Worm (Caenorhabditis elegans) whole organism, L4 larva: Measurements from ENCODE around the gene tsp-2.

Source experiments
- F44E2.7 ChIP-seq: fragments of 200-800 bp; sonication (Bioruptor generic); IDR thresholded peaks from 2 replicates; pipeline ENCODE4 v2.1.2; 2022; ENCODE audit warnings: missing genetic modification characterization, missing compliant biosample characterization
- R02D3.7 ChIP-seq: fragments of 150-350 bp; sonication (generic microtip); optimal IDR thresholded peaks from 3 replicates; lab custom pipeline; 2014; ENCODE audit warnings: missing biosample characterization, missing genetic modification characterization
- ZK337.2 ChIP-seq: fragments of 200-800 bp; sonication (Bioruptor generic); IDR thresholded peaks from 2 replicates; pipeline ENCODE4 v1.3.6; 2022; ENCODE audit warnings: missing genetic modification reagents, missing genetic modification characterization, missing compliant biosample characterization
- aha-1 ChIP-seq: fragments of 150-350 bp; peaks from one replicate; lab custom pipeline; 2014; ENCODE audit warnings: missing biosample characterization, missing genetic modification characterization
- arid-1 ChIP-seq: fragments of 200-800 bp; sonication (Bioruptor generic); conservative IDR thresholded peaks from 2 replicates; pipeline ENCODE4 v1.3.6; 2022; ENCODE audit warnings: missing genetic modification reagents, missing genetic modification characterization, missing compliant biosample characterization
- ceh-20 ChIP-seq: fragments of 200-800 bp; sonication (Bioruptor generic); IDR thresholded peaks from 2 replicates; pipeline ENCODE4 v1.3.6; 2022; ENCODE audit warnings: missing genetic modification reagents, missing genetic modification characterization, missing compliant biosample characterization
- ceh-28 ChIP-seq: fragments of 150-350 bp; optimal IDR thresholded peaks from 2 replicates; lab custom pipeline; 2014; ENCODE audit warnings: missing biosample characterization, missing genetic modification reagents, missing genetic modification characterization
- ceh-44 ChIP-seq: fragments of 200-800 bp; sonication (Bioruptor generic); IDR thresholded peaks from 2 replicates; pipeline ENCODE4 v1.3.6; 2022; ENCODE audit warnings: missing genetic modification reagents, missing genetic modification characterization, missing compliant biosample characterization
- ceh-62 ChIP-seq: sonication (generic microtip); optimal IDR thresholded peaks from 2 replicates; lab custom pipeline; 2017; ENCODE audit warnings: missing biosample characterization, missing genetic modification characterization
- ctbp-1 ChIP-seq: fragments of 200-800 bp; sonication (Bioruptor generic); IDR thresholded peaks from 2 replicates; pipeline ENCODE4 v1.3.6; 2022; ENCODE audit warnings: missing genetic modification reagents, missing genetic modification characterization, missing compliant biosample characterization
- daf-16 ChIP-seq, 3 experiments: sonication (generic microtip); optimal IDR thresholded peaks; 2 replicates each; lab custom pipeline; 2016 to 2017; ENCODE audit warnings: missing genetic modification characterization in 3 of 3, missing genetic modification reagents in 3 of 3, mild to moderate bottlenecking in 2 of 3, missing compliant biosample characterization in 2 of 3, missing biosample characterization in 1 of 3, moderate library complexity in 1 of 3
- daf-8 ChIP-seq: fragments of 200-800 bp; sonication (Bioruptor generic); IDR thresholded peaks from 2 replicates; pipeline ENCODE4 v1.3.6; 2022; ENCODE audit warnings: missing genetic modification characterization, missing compliant biosample characterization
- dmd-6 ChIP-seq: fragments of 200-800 bp; sonication (Bioruptor generic); IDR thresholded peaks from 2 replicates; pipeline ENCODE4 v1.3.6; 2022; ENCODE audit warnings: missing genetic modification reagents, missing genetic modification characterization, missing compliant biosample characterization
- dpl-1 ChIP-seq: fragments of 150-350 bp; optimal IDR thresholded peaks from 2 replicates; lab custom pipeline; 2014; ENCODE audit warnings: missing biosample characterization, missing genetic modification reagents, missing genetic modification characterization
- fkh-10 ChIP-seq: fragments of 150-350 bp; optimal IDR thresholded peaks from 2 replicates; lab custom pipeline; 2014; ENCODE audit warnings: missing biosample characterization, missing genetic modification reagents, missing genetic modification characterization
- fos-1 ChIP-seq: fragments of 150-350 bp; optimal IDR thresholded peaks from 2 replicates; lab custom pipeline; 2014; ENCODE audit warnings: missing biosample characterization, missing genetic modification characterization
- hif-1 ChIP-seq, 2 experiments: sonication (generic microtip); optimal IDR thresholded peaks; 2 replicates each; lab custom pipeline; 2016 to 2017; ENCODE audit warnings: missing compliant biosample characterization in 2 of 2, missing genetic modification characterization in 2 of 2, missing genetic modification reagents in 2 of 2, missing genotype in 2 of 2, mild to moderate bottlenecking in 1 of 2
- hlh-30 ChIP-seq: sonication (generic microtip); optimal IDR thresholded peaks from 2 replicates; lab custom pipeline; 2017; ENCODE audit warnings: antibody characterized with exemption, mild to moderate bottlenecking, missing genetic modification characterization, missing compliant biosample characterization; ENCODE audit not compliant: insufficient read depth
- lim-7 ChIP-seq: fragments of 200-800 bp; sonication (Bioruptor generic); IDR thresholded peaks from 2 replicates; pipeline ENCODE4 v1.3.6; 2022; ENCODE audit warnings: missing genetic modification characterization, missing compliant biosample characterization
- lin-1 ChIP-seq: fragments of 200-800 bp; sonication (Bioruptor generic); IDR thresholded peaks from 2 replicates; pipeline ENCODE4 v1.3.6; 2022; ENCODE audit warnings: missing genetic modification reagents, missing genetic modification characterization, missing compliant biosample characterization
- lin-13 ChIP-seq: fragments of 150-350 bp; optimal IDR thresholded peaks from 2 replicates; lab custom pipeline; 2014; ENCODE audit warnings: missing biosample characterization, missing genetic modification reagents, missing genetic modification characterization
- lin-39 ChIP-seq: fragments of 150-350 bp; optimal IDR thresholded peaks from 2 replicates; lab custom pipeline; 2014; ENCODE audit warnings: missing biosample characterization, missing genetic modification reagents, missing genetic modification characterization
- lsy-2 ChIP-seq, 2 experiments: fragments of 150-350 bp in 1 of 2; sonication (generic microtip) in 1 of 2; optimal IDR thresholded peaks; 2 replicates each; lab custom pipeline; 2014 to 2017; ENCODE audit warnings: missing biosample characterization in 2 of 2, missing genetic modification characterization in 2 of 2
- nhr-102 ChIP-seq: sonication (generic microtip); optimal IDR thresholded peaks from 2 replicates; lab custom pipeline; 2016; ENCODE audit warnings: mild to moderate bottlenecking, missing genetic modification characterization, moderate library complexity, missing compliant biosample characterization
- nhr-11 ChIP-seq: fragments of 150-350 bp; optimal IDR thresholded peaks from 2 replicates; lab custom pipeline; 2014; ENCODE audit warnings: missing biosample characterization, missing genetic modification characterization
- nhr-237 ChIP-seq: sonication (generic microtip); optimal IDR thresholded peaks from 2 replicates; lab custom pipeline; 2017; ENCODE audit warnings: missing biosample characterization, missing genetic modification characterization
- nhr-42 ChIP-seq: fragments of 200-800 bp; sonication (Bioruptor generic); IDR thresholded peaks from 2 replicates; pipeline ENCODE4 v1.3.6; 2022; ENCODE audit warnings: missing genetic modification characterization, missing compliant biosample characterization
- pqm-1 ChIP-seq: sonication (generic microtip); optimal IDR thresholded peaks from 2 replicates; lab custom pipeline; 2017; ENCODE audit warnings: missing biosample characterization, missing genetic modification characterization
- rbr-2 ChIP-seq: sonication (generic microtip); optimal IDR thresholded peaks from 2 replicates; lab custom pipeline; 2016; ENCODE audit warnings: missing genotype, missing genetic modification characterization, missing compliant biosample characterization
- saeg-2 ChIP-seq: fragments of 200-800 bp; sonication (Bioruptor generic); IDR thresholded peaks from 2 replicates; pipeline ENCODE4 v1.3.6; 2022; ENCODE audit warnings: missing genetic modification reagents, missing genetic modification characterization, missing compliant biosample characterization
- sdz-12 ChIP-seq: fragments of 200-800 bp; sonication (Bioruptor generic); optimal IDR thresholded peaks from 2 replicates; lab custom pipeline; 2018; ENCODE audit warnings: mild to moderate bottlenecking, missing genetic modification characterization, missing compliant biosample characterization
- spr-1 ChIP-seq: sonication (generic microtip); optimal IDR thresholded peaks from 2 replicates; lab custom pipeline; 2016; ENCODE audit warnings: mild to moderate bottlenecking, missing genetic modification characterization, missing compliant biosample characterization
- spr-3 ChIP-seq: fragments of 200-800 bp; sonication (Bioruptor generic); optimal IDR thresholded peaks from 2 replicates; lab custom pipeline; 2018; ENCODE audit warnings: mild to moderate bottlenecking, missing genetic modification characterization, missing compliant biosample characterization
- unc-130 ChIP-seq: sonication (generic microtip); optimal IDR thresholded peaks from 2 replicates; lab custom pipeline; 2016; ENCODE audit warnings: missing genetic modification reagents, missing genetic modification characterization, missing compliant biosample characterization
- unc-39 ChIP-seq: sonication (generic microtip); optimal IDR thresholded peaks from 2 replicates; lab custom pipeline; 2017; ENCODE audit warnings: missing biosample characterization, missing genetic modification characterization
- unc-62 ChIP-seq, 3 experiments: fragments of 150-350 bp in 1 of 3; sonication (generic microtip); optimal IDR thresholded peaks in 2 of 3; peaks in 1 of 3; 1 replicate in 1 of 3; 2 replicates in 2 of 3; lab custom pipeline; 2014 to 2017; ENCODE audit warnings: missing biosample characterization in 3 of 3, missing genetic modification characterization in 3 of 3, missing genetic modification reagents in 3 of 3, missing genotype in 1 of 3
- vab-7 ChIP-seq: fragments of 200-800 bp; sonication (Bioruptor generic); IDR thresholded peaks from 2 replicates; pipeline ENCODE4 v1.3.6; 2022; ENCODE audit warnings: missing genetic modification reagents, missing genetic modification characterization, missing compliant biosample characterization
- zag-1 ChIP-seq: fragments of 150-350 bp; optimal IDR thresholded peaks from 2 replicates; lab custom pipeline; 2014; ENCODE audit warnings: missing biosample characterization, missing genetic modification characterization

tsp-2 gene

DNA sequence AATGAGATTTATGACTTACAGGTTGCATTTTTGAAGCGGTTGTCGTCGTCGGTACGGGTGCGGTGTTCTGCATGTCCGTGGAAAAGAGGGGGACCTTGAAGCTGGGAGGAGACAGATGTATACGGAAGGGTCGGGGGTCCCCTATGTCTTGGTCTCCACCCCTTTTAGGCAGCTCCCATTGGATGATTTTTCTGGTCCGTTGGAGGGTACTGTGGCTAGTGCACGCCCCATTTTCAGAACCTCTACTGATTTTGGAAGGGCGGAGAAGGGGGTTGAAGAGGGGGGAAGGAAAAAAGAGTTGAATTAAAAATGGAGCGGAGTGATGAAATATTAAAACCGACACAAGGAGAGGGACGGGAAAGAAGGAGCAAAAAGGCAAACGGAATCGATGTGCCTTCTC lies 21.5 kb downstream of the tsp-2 start, which contains the start of gene unc-86:
Gene unc-86, minus strand, starts transcription at position 113 of the 400 bp plus-strand sequence.
- no peak for TF ChIP-seq spr-1 (tag; lab: Kevin White, UChicago)
- peak; percentile 2 for TF ChIP-seq aha-1 (tag; lab: Kevin White, UChicago)

DNA sequence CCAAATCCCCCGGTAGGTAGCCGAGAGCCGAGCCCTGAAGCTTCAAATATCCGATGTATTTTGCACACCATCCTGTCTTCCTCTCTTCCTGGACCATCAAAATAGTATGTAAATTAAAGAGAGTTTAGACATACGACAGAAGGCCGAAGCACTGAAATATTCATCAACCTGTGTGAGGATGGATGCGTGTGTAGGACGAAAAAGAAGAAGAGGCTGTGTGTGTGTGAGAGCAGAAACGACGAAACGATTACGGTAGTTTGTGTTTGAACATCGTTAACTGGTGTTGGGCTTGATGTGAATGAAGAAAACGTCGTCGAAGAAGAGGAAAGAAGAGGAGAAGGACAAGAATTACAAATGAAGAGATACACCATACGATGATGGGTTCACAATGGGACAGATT lies 26.2 kb downstream of the tsp-2 start:
- TF ChIP-seq lin-13 (GFP tag; lab: Kevin White, UChicago), result no peak
- peak in 1 of 2 experiments; percentile 59 for TF ChIP-seq unc-62 (GFP tag; optimal IDR thresholded peaks at IDR 0.05 in 1 of 2; lab: Kevin White, UChicago)
- no peak for TF ChIP-seq unc-62 (tag; optimal IDR thresholded peaks at IDR 0.05; lab: Kevin White, UChicago)
- no peak for TF ChIP-seq sdz-12
- peak; percentile 29 for TF ChIP-seq aha-1 (tag; lab: Kevin White, UChicago)
- no peak for TF ChIP-seq spr-3 (GFP tag; lab: Kevin White, UChicago)

ce11 chrIII:8209775-8210174 lies 28.0 kb downstream of the tsp-2 start, which contains the start of gene C30A5.10:
Gene C30A5.10 (minus strand): TSS chrIII:8209875.
- TF ChIP-seq nhr-42 (GFP tag; lab: Robert Waterston, UW) (no peak), unc-62 (GFP tag; optimal IDR thresholded peaks at IDR 0.05 in 1 of 2; lab: Kevin White, UChicago) (peak in 1 of 2 experiments; percentile 16), unc-62 (tag; optimal IDR thresholded peaks at IDR 0.05; lab: Kevin White, UChicago) (no peak)
- TF ChIP-seq, all 104 proteins: peak for 1

DNA sequence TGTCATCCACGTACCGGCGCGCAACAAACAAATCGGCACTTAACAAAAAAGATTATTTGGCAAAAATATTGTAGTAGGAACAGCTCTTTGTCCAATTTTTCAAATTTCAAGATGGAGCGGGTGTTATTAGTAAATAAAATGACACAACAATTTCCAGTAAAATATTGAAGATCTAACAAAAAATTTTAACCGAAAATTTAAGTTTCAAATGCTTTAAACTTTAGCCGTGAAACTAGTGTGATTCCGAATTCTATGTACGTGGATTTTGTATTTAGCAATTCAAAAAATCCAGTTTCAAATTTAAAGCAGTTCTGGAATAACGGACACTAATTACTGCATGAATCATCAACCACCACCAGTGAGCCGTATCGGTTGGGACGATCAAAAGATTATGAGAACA lies 35.0 kb downstream of the tsp-2 start, which contains the start of gene snb-5:
Gene snb-5, plus strand, starts transcription at position 301 of the 400 bp plus-strand sequence.
- TF ChIP-seq spr-1 (tag; lab: Kevin White, UChicago) (no peak), nhr-237 (tag; lab: Kevin White, UChicago) (no peak), R02D3.7 (tag; lab: Kevin White, UChicago) (no peak), pqm-1 (tag; lab: Kevin White, UChicago) (no peak), rbr-2 (tag; lab: Kevin White, UChicago) (no peak), unc-39 (tag; lab: Kevin White, UChicago) (no peak), ceh-62 (tag; lab: Kevin White, UChicago) (no peak), ZK337.2 (GFP tag; lab: Robert Waterston, UW) (no peak), lin-1 (GFP tag; lab: Robert Waterston, UW) (no peak)

ce11 chrIII:8201760-8202159 lies 36.0 kb downstream of the tsp-2 start:
- TF ChIP-seq hlh-30 (tag; lab: Kevin White, UChicago) (peak; percentile 66), ceh-28 (tag; lab: Kevin White, UChicago) (peak; percentile 22), ctbp-1 (GFP tag; lab: Robert Waterston, UW) (peak; percentile 28; the same call in 1 of the 2 replicates), lin-39 (tag; lab: Kevin White, UChicago) (no peak), lim-7 (no peak), saeg-2 (GFP tag; lab: Robert Waterston, UW) (no peak), unc-62 (GFP tag; optimal IDR thresholded peaks at IDR 0.05 in 1 of 2; lab: Kevin White, UChicago) (peak in 1 of 2 experiments; percentile 28), unc-62 (tag; optimal IDR thresholded peaks at IDR 0.05; lab: Kevin White, UChicago) (no peak), rbr-2 (tag; lab: Kevin White, UChicago) (peak; percentile 63), F44E2.7 (GFP tag; lab: Robert Waterston, UW) (no peak), arid-1 (GFP tag; lab: Robert Waterston, UW) (no peak), ceh-44 (GFP tag; lab: Robert Waterston, UW) (no peak), ceh-20 (0 out of 2 replicates have a peak, but pooled peaks have one; percentile 10), fkh-10 (GFP tag; lab: Kevin White, UChicago) (peak; percentile 45), hif-1 (tag; optimal IDR thresholded peaks at IDR 0.05; lab: Kevin White, UChicago) (no peak), zag-1 (tag; lab: Kevin White, UChicago) (no peak), nhr-11 (tag; lab: Kevin White, UChicago) (peak; percentile 45), dmd-6 (GFP tag; lab: Robert Waterston, UW) (0 out of 2 replicates have a peak, but pooled peaks have one; percentile 8), nhr-102 (tag; lab: Kevin White, UChicago) (no peak), lsy-2 (tag; optimal IDR thresholded peaks at IDR 0.05; lab: Kevin White, UChicago) (peak in 1 of 2 experiments; percentile 46), aha-1 (tag; lab: Kevin White, UChicago) (no peak), daf-8 (no peak), sdz-12 (no peak), dpl-1 (GFP tag; lab: Kevin White, UChicago) (peak; percentile 6), unc-130 (GFP tag; lab: Kevin White, UChicago) (no peak), daf-16 (GFP tag; optimal IDR thresholded peaks at IDR 0.05; lab: Kevin White, UChicago) (no peak), daf-16 (tag; optimal IDR thresholded peaks at IDR 0.05; lab: Kevin White, UChicago) (no peak), vab-7 (0 out of 2 replicates have a peak, but pooled peaks have one; percentile 35), fos-1 (no peak)
- TF ChIP-seq, all 104 proteins: peak for 12
